In the genomic region with DNA sequence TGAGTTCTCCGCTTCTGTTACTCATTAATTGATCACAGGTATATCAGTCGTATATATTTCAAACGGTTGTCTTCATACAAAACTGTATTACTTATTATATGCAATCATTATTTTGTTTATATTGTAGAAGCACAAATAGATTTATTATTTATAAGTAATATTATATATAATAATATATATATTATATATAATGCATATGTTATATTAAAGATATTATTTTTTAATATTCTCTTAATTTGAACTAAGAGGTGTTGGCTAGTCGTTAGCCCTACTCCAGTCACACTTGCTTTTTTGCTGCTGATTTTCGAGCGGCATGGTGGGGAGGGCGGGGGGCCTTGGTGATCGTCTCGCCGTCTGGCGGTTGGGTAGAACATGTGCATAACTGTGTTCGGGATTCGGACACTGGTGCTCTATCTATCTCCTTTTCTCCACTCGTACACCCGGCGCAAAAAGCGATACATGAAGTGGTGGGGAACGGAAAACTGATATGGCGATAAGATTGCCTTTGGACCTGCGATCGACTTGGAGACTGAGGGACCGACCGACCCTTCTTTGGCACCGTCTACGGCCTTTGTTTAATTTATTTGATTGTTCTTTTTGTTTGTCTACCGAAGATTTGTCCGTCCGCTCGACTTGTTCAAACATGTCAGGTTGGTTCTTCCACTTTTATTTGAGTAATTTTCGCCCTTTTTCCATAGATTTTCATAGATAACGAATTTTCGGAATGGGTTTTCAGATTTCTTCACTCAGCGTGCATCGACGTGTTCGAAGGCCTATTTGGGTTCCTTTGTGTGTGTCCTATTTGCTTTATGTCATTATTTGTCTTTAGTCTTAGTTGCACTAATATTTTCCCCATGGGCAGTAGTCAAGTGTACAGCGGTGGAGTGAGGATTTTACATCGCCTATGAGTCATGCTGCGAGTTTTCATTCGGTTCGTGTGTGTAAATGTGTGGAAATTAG, we compare ENCODE assay signal across 1 fruit fly cellular context.
TF ChIP-seq lines count a peak whose summit lies in the region.

No protein-coding gene starts in this region.

TF ChIP-seq in whole organism, embryonic, 481 proteins besides CTCF, POLR2A, EP300 and RAD21 (continued from another document):
- TF ChIP-seq stwl (tag; optimal IDR thresholded peaks at IDR 0.05; lab: Kevin White, UChicago) (peak; percentile 28), schlank (tag; optimal IDR thresholded peaks at IDR 0.05; lab: Kevin White, UChicago) (no peak), CG12391 (tag; optimal IDR thresholded peaks at IDR 0.05; lab: Kevin White, UChicago) (peak; percentile 76), Dll (GFP tag; IDR thresholded peaks at IDR 0.05; lab: Robert Waterston, UW; ENCODE audit: partially characterized antibody) (no peak), fu2 (GFP tag; optimal IDR thresholded peaks at IDR 0.05; lab: Kevin White, UChicago) (no peak), Camta (GFP tag; optimal IDR thresholded peaks at IDR 0.05; lab: Kevin White, UChicago) (peak; percentile 33), CG2875 (GFP tag; optimal IDR thresholded peaks at IDR 0.05; lab: Kevin White, UChicago) (peak; percentile 54), CG13775 (GFP tag; optimal IDR thresholded peaks at IDR 0.05; lab: Kevin White, UChicago) (peak; percentile 35), Meics (GFP tag; optimal IDR thresholded peaks at IDR 0.05; lab: Kevin White, UChicago) (peak; percentile 34), grn (GFP tag; optimal IDR thresholded peaks at IDR 0.05; lab: Kevin White, UChicago) (peak; percentile 97), croc (GFP tag; conservative IDR thresholded peaks at IDR 0.05; lab: Robert Waterston, UW) (peak; percentile 24; the same call in 1 of the 3 replicates), CG11504 (tag; optimal IDR thresholded peaks at IDR 0.05; lab: Kevin White, UChicago) (peak; percentile 59), mirr (GFP tag; optimal IDR thresholded peaks at IDR 0.05; lab: Kevin White, UChicago) (no peak), Ssrp (tag; optimal IDR thresholded peaks at IDR 0.05; lab: Kevin White, UChicago) (peak; percentile 59), CG17568 (GFP tag; optimal IDR thresholded peaks at IDR 0.05; lab: Kevin White, UChicago) (peak; percentile 79), Trl (optimal IDR thresholded peaks at IDR 0.05; lab: Kevin White, UChicago) (no peak), Trl (GFP tag; optimal IDR thresholded peaks at IDR 0.05; lab: Kevin White, UChicago) (peak; percentile 69), CG15514 (GFP tag; optimal IDR thresholded peaks at IDR 0.05; lab: Kevin White, UChicago) (no peak), MTF-1 (GFP tag; optimal IDR thresholded peaks at IDR 0.05; lab: Kevin White, UChicago; ENCODE audit: borderline replicate concordance) (peak; percentile 70), Mes4 (GFP tag; optimal IDR thresholded peaks at IDR 0.05; lab: Kevin White, UChicago) (peak; percentile 63), CG7987 (GFP tag; optimal IDR thresholded peaks at IDR 0.05; lab: Kevin White, UChicago) (peak; percentile 42), gsb-n (tag; optimal IDR thresholded peaks at IDR 0.05; lab: Kevin White, UChicago) (peak; percentile 67), Atf3 (GFP tag; optimal IDR thresholded peaks at IDR 0.05; lab: Kevin White, UChicago) (peak; percentile 26), CG2120 (GFP tag; optimal IDR thresholded peaks at IDR 0.05; lab: Kevin White, UChicago) (no peak), ara (GFP tag; IDR thresholded peaks at IDR 0.05; lab: Robert Waterston, UW) (no peak), ATbp (GFP tag; optimal IDR thresholded peaks at IDR 0.05; lab: Kevin White, UChicago) (peak; percentile 68), Ptx1 (GFP tag; IDR thresholded peaks at IDR 0.05; lab: Robert Waterston, UW) (peak; percentile 61), hbn (GFP tag; IDR thresholded peaks at IDR 0.05; lab: Robert Waterston, UW; ENCODE audit: partially characterized antibody) (no peak), CG11695 (GFP tag; IDR thresholded peaks at IDR 0.05; lab: Robert Waterston, UW) (0 out of 3 replicates have a peak, but pooled peaks have one; percentile 11), CG12659 (GFP tag; optimal IDR thresholded peaks at IDR 0.05; lab: Kevin White, UChicago) (peak; percentile 18), Dbx (GFP tag; IDR thresholded peaks at IDR 0.05; lab: Robert Waterston, UW) (no peak; the same call in 2 of the 3 replicates), pum (GFP tag; optimal IDR thresholded peaks at IDR 0.05; lab: Kevin White, UChicago) (peak; percentile 1), CG1529 (GFP tag; optimal IDR thresholded peaks at IDR 0.05; lab: Kevin White, UChicago) (peak; percentile 72), repo (GFP tag; optimal IDR thresholded peaks at IDR 0.05; lab: Kevin White, UChicago) (peak; percentile 43), CG14710 (tag; optimal IDR thresholded peaks at IDR 0.05; lab: Kevin White, UChicago) (peak; percentile 79), CG11723 (GFP tag; optimal IDR thresholded peaks at IDR 0.05; lab: Kevin White, UChicago) (peak; percentile 12), cad (GFP tag; optimal IDR thresholded peaks at IDR 0.05; lab: Kevin White, UChicago) (no peak), CG12219 (GFP tag; optimal IDR thresholded peaks at IDR 0.05; lab: Kevin White, UChicago) (peak; percentile 7), CG7372 (GFP tag; IDR thresholded peaks at IDR 0.05; lab: Robert Waterston, UW) (no peak), emc (GFP tag; optimal IDR thresholded peaks at IDR 0.05; lab: Kevin White, UChicago) (no peak), CG3163 (GFP tag; optimal IDR thresholded peaks at IDR 0.05; lab: Kevin White, UChicago) (peak; percentile 59), Nf-YB (GFP tag; optimal IDR thresholded peaks at IDR 0.05; lab: Kevin White, UChicago) (peak; percentile 54), Sox102F (GFP tag; optimal IDR thresholded peaks at IDR 0.05; lab: Kevin White, UChicago) (peak; percentile 55), TFAM (GFP tag; optimal IDR thresholded peaks at IDR 0.05; lab: Kevin White, UChicago) (peak; percentile 55), CG10431 (GFP tag; optimal IDR thresholded peaks at IDR 0.05; lab: Kevin White, UChicago) (peak; percentile 41), CG7928 (GFP tag; optimal IDR thresholded peaks at IDR 0.05; lab: Kevin White, UChicago) (no peak), MESR4 (GFP tag; optimal IDR thresholded peaks at IDR 0.05; lab: Kevin White, UChicago) (no peak), pb (GFP tag; optimal IDR thresholded peaks at IDR 0.05; lab: Kevin White, UChicago) (peak; percentile 18), sima (GFP tag; optimal IDR thresholded peaks at IDR 0.05; lab: Kevin White, UChicago) (peak; percentile 11), tgo (GFP tag; IDR thresholded peaks at IDR 0.05; lab: Robert Waterston, UW) (peak; percentile 40; the same call in 2 of the 3 replicates), peb (GFP tag; IDR thresholded peaks at IDR 0.05; lab: Robert Waterston, UW) (peak; percentile 19; the same call in 1 of the 2 replicates), wek (GFP tag; optimal IDR thresholded peaks at IDR 0.05; lab: Kevin White, UChicago) (peak; percentile 62), Drgx (GFP tag; IDR thresholded peaks at IDR 0.05; lab: Robert Waterston, UW) (peak; percentile 16; the same call in 1 of the 2 replicates), CG12155 (GFP tag; optimal IDR thresholded peaks at IDR 0.05; lab: Kevin White, UChicago) (no peak), CG8359 (GFP tag; optimal IDR thresholded peaks at IDR 0.05; lab: Kevin White, UChicago; ENCODE audit: borderline replicate concordance) (peak; percentile 64), hth (optimal IDR thresholded peaks at IDR 0.05; lab: Kevin White, UChicago) (no peak), CG7745 (tag; optimal IDR thresholded peaks at IDR 0.05; lab: Kevin White, UChicago) (peak; percentile 52), gce (GFP tag; IDR thresholded peaks at IDR 0.05; lab: Robert Waterston, UW) (no peak), CG9932 (GFP tag; IDR thresholded peaks at IDR 0.05; lab: Robert Waterston, UW) (peak; percentile 40), ab (GFP tag; optimal IDR thresholded peaks at IDR 0.05; lab: Kevin White, UChicago) (no peak), CG9727 (GFP tag; optimal IDR thresholded peaks at IDR 0.05; lab: Kevin White, UChicago) (peak; percentile 85), Bdp1 (GFP tag; optimal IDR thresholded peaks at IDR 0.05; lab: Kevin White, UChicago) (peak; percentile 22), sqz (GFP tag; optimal IDR thresholded peaks at IDR 0.05; lab: Kevin White, UChicago) (peak; percentile 55), CG12769 (tag; optimal IDR thresholded peaks at IDR 0.05; lab: Kevin White, UChicago) (peak; percentile 3), tup (GFP tag; optimal IDR thresholded peaks at IDR 0.05; lab: Kevin White, UChicago) (peak; percentile 41), CG31441 (GFP tag; IDR thresholded peaks at IDR 0.05; lab: Robert Waterston, UW) (peak; percentile 53), Poxn (GFP tag; IDR thresholded peaks at IDR 0.05; lab: Robert Waterston, UW) (no peak), Oli (tag; optimal IDR thresholded peaks at IDR 0.05; lab: Kevin White, UChicago) (peak; percentile 61), E2f2 (GFP tag; IDR thresholded peaks at IDR 0.05; lab: Robert Waterston, UW) (no peak), CG8924 (tag; optimal IDR thresholded peaks at IDR 0.05; lab: Kevin White, UChicago) (peak; percentile 72), CG12071 (GFP tag; optimal IDR thresholded peaks at IDR 0.05; lab: Kevin White, UChicago) (no peak), tio (GFP tag; optimal IDR thresholded peaks at IDR 0.05; lab: Kevin White, UChicago) (peak; percentile 55), CG13424 (tag; optimal IDR thresholded peaks at IDR 0.05; lab: Kevin White, UChicago) (peak; percentile 56), CG10959 (GFP tag; IDR thresholded peaks at IDR 0.05; lab: Robert Waterston, UW) (0 out of 2 replicates have a peak, but pooled peaks have one; percentile 18), CG8388 (GFP tag; optimal IDR thresholded peaks at IDR 0.05; lab: Kevin White, UChicago) (peak; percentile 68), CG2712 (tag; optimal IDR thresholded peaks at IDR 0.05; lab: Kevin White, UChicago) (peak; percentile 84), CG12104 (GFP tag; optimal IDR thresholded peaks at IDR 0.05; lab: Kevin White, UChicago) (peak; percentile 56)
